Worm (Caenorhabditis elegans) whole organism, mixed stage, embryonic: ENCODE data around the gene Y57G7A.2.

Source experiments
- M03D4.4 ChIP-seq: sonication (generic microtip); optimal IDR thresholded peaks from 2 replicates; lab custom pipeline; 2017; ENCODE audit warnings: mild to moderate bottlenecking, missing genetic modification characterization, missing compliant biosample characterization
- bed-3 ChIP-seq: fragments of 200-800 bp; sonication (Bioruptor generic); optimal IDR thresholded peaks from 3 replicates; lab custom pipeline; 2018; ENCODE audit warnings: mild to moderate bottlenecking, missing genetic modification characterization, moderate library complexity, missing compliant biosample characterization
- ceh-39 ChIP-seq: fragments of 150-350 bp; optimal IDR thresholded peaks from 2 replicates; lab custom pipeline; 2014; ENCODE audit warnings: missing biosample characterization, missing genetic modification characterization
- ceh-43 ChIP-seq: fragments of 200-800 bp; sonication (Bioruptor generic); optimal IDR thresholded peaks from 2 replicates; lab custom pipeline; 2018; ENCODE audit warnings: mild to moderate bottlenecking, missing genetic modification characterization, moderate library complexity, missing compliant biosample characterization
- ceh-83 ChIP-seq: fragments of 200-800 bp; sonication (Bioruptor generic); optimal IDR thresholded peaks from 2 replicates; lab custom pipeline; 2018; ENCODE audit warnings: mild to moderate bottlenecking, missing genetic modification characterization, missing compliant biosample characterization
- ces-1 ChIP-seq: fragments of 150-350 bp; optimal IDR thresholded peaks from 2 replicates; lab custom pipeline; 2014; ENCODE audit warnings: missing biosample characterization, missing genetic modification reagents, missing genetic modification characterization
- cnd-1 ChIP-seq: fragments of 200-800 bp; sonication (Bioruptor generic); optimal IDR thresholded peaks from 2 replicates; lab custom pipeline; 2018; ENCODE audit warnings: mild to moderate bottlenecking, missing genetic modification characterization, missing compliant biosample characterization
- drap-1 ChIP-seq: fragments of 200-800 bp; sonication (Bioruptor generic); optimal IDR thresholded peaks from 3 replicates; lab custom pipeline; 2018; ENCODE audit warnings: mild to moderate bottlenecking, missing genetic modification characterization, missing compliant biosample characterization
- elt-1 ChIP-seq: sonication (generic microtip); optimal IDR thresholded peaks from 2 replicates; lab custom pipeline; 2017; ENCODE audit warnings: missing genetic modification characterization, mild to moderate bottlenecking, missing compliant biosample characterization, antibody characterized with exemption, moderate library complexity, borderline replicate concordance; ENCODE audit not compliant: insufficient read depth
- elt-3 ChIP-seq: fragments of 150-350 bp; optimal IDR thresholded peaks from 2 replicates; lab custom pipeline; 2014; ENCODE audit warnings: missing biosample characterization, missing genetic modification characterization
- flh-1 ChIP-seq: fragments of 200-800 bp; sonication (Bioruptor generic); optimal IDR thresholded peaks from 2 replicates; lab custom pipeline; 2018; ENCODE audit warnings: mild to moderate bottlenecking, missing genetic modification characterization, moderate library complexity, missing compliant biosample characterization
- ham-2 ChIP-seq: fragments of 200-800 bp; sonication (Bioruptor generic); optimal IDR thresholded peaks from 2 replicates; lab custom pipeline; 2018; ENCODE audit warnings: mild to moderate bottlenecking, missing genetic modification characterization, missing compliant biosample characterization
- hlh-1 ChIP-seq: fragments of 150-350 bp; optimal IDR thresholded peaks from 2 replicates; lab custom pipeline; 2014; ENCODE audit warnings: missing biosample characterization, missing genetic modification reagents, missing genetic modification characterization
- lin-13 ChIP-seq: fragments of 150-350 bp; optimal IDR thresholded peaks from 2 replicates; lab custom pipeline; 2014; ENCODE audit warnings: missing biosample characterization, missing genetic modification characterization
- lin-32 ChIP-seq: fragments of 200-800 bp; sonication (Bioruptor generic); optimal IDR thresholded peaks from 2 replicates; lab custom pipeline; 2018; ENCODE audit warnings: mild to moderate bottlenecking, missing genetic modification characterization, missing compliant biosample characterization
- lsy-2 ChIP-seq: fragments of 150-350 bp; optimal IDR thresholded peaks from 2 replicates; lab custom pipeline; 2014; ENCODE audit warnings: missing biosample characterization, missing genetic modification characterization
- mab-5 ChIP-seq: fragments of 150-350 bp; optimal IDR thresholded peaks from 2 replicates; lab custom pipeline; 2014; ENCODE audit warnings: missing biosample characterization, missing genetic modification characterization
- mep-1 ChIP-seq: fragments of 150-350 bp; optimal IDR thresholded peaks from 2 replicates; lab custom pipeline; 2017; ENCODE audit warnings: missing biosample characterization, missing genetic modification reagents, missing genetic modification characterization, inconsistent platforms
- mls-2 ChIP-seq: sonication (generic microtip); optimal IDR thresholded peaks from 2 replicates; lab custom pipeline; 2016; ENCODE audit warnings: mild to moderate bottlenecking, missing genetic modification characterization, moderate library complexity, missing compliant biosample characterization
- nhr-12 ChIP-seq: fragments of 150-350 bp; optimal IDR thresholded peaks from 2 replicates; lab custom pipeline; 2014; ENCODE audit warnings: missing biosample characterization, missing genetic modification characterization
- nhr-2 ChIP-seq: fragments of 150-350 bp; optimal IDR thresholded peaks from 2 replicates; lab custom pipeline; 2014; ENCODE audit warnings: missing biosample characterization, missing genetic modification characterization
- nhr-237 ChIP-seq: fragments of 150-350 bp; optimal IDR thresholded peaks from 2 replicates; lab custom pipeline; 2014; ENCODE audit warnings: missing biosample characterization, missing genetic modification characterization
- nhr-76 ChIP-seq: sonication (generic microtip); optimal IDR thresholded peaks from 2 replicates; lab custom pipeline; 2017; ENCODE audit warnings: missing biosample characterization, missing genetic modification characterization
- pha-4 ChIP-seq: fragments of 150-350 bp; optimal IDR thresholded peaks from 2 replicates; lab custom pipeline; 2018; ENCODE audit warnings: missing biosample characterization, missing genetic modification reagents, missing genetic modification characterization
- sem-2 ChIP-seq: fragments of 200-800 bp; sonication (Bioruptor generic); optimal IDR thresholded peaks from 2 replicates; lab custom pipeline; 2018; ENCODE audit warnings: mild to moderate bottlenecking, missing genetic modification characterization, missing compliant biosample characterization
- snpc-4 ChIP-seq: fragments of 150-350 bp; optimal IDR thresholded peaks from 2 replicates; lab custom pipeline; 2014; ENCODE audit warnings: missing biosample characterization, missing genetic modification characterization
- sptf-1 ChIP-seq: sonication (generic microtip); optimal IDR thresholded peaks from 2 replicates; lab custom pipeline; 2017; ENCODE audit warnings: mild to moderate bottlenecking, missing genetic modification characterization, moderate library complexity, missing compliant biosample characterization
- tbx-8 ChIP-seq: fragments of 200-800 bp; sonication (Bioruptor generic); optimal IDR thresholded peaks from 2 replicates; lab custom pipeline; 2018; ENCODE audit warnings: mild to moderate bottlenecking, missing genetic modification characterization, moderate library complexity, missing compliant biosample characterization
- unc-120 ChIP-seq: sonication (generic microtip); optimal IDR thresholded peaks from 2 replicates; lab custom pipeline; 2017; ENCODE audit warnings: missing genetic modification characterization, missing compliant biosample characterization; ENCODE audit not compliant: poor library complexity, severe bottlenecking
- unc-39 ChIP-seq: fragments of 150-350 bp; optimal IDR thresholded peaks from 2 replicates; lab custom pipeline; 2014; ENCODE audit warnings: missing biosample characterization, missing genetic modification characterization
- unc-62 ChIP-seq: fragments of 150-350 bp; optimal IDR thresholded peaks from 2 replicates; lab custom pipeline; 2014; ENCODE audit warnings: missing biosample characterization, missing genetic modification reagents, missing genetic modification characterization
- zip-8 ChIP-seq: fragments of 150-350 bp; optimal IDR thresholded peaks from 2 replicates; lab custom pipeline; 2014; ENCODE audit warnings: missing biosample characterization, missing genetic modification characterization
- ztf-11 ChIP-seq: fragments of 150-350 bp; optimal IDR thresholded peaks from 2 replicates; lab custom pipeline; 2014; ENCODE audit warnings: missing biosample characterization, missing genetic modification characterization

Gene Y57G7A.2

DNA sequence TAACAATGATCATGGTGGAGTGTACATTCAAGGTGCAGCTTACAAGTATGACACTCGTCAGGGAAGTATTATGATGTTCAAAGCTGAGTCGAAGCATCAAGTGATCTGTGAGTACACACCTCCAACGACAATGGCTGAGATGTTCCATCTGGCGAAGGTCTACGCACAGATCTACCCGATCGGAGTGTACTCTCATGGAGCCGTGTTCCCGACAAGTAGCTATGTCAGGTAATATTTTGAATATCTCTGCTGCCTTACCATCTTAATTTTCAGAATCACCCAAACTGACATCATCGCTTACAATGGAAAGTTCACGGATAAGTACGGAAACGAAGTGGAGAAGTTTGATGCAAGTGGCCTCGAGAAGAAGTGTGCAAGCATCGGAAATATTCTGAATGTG is 39.1 kb upstream of the Y57G7A.2 start:
- TF ChIP-seq ces-1 (GFP tag; lab: Kevin White, UChicago): no peak
- TF ChIP-seq zip-8 (tag; lab: Kevin White, UChicago): no peak
- no peak for TF ChIP-seq ztf-11 (tag; lab: Kevin White, UChicago)
- no peak for TF ChIP-seq sem-2
- TF ChIP-seq unc-62 (GFP tag; lab: Kevin White, UChicago): no peak
- no peak for TF ChIP-seq unc-120 (tag; lab: Kevin White, UChicago)

DNA sequence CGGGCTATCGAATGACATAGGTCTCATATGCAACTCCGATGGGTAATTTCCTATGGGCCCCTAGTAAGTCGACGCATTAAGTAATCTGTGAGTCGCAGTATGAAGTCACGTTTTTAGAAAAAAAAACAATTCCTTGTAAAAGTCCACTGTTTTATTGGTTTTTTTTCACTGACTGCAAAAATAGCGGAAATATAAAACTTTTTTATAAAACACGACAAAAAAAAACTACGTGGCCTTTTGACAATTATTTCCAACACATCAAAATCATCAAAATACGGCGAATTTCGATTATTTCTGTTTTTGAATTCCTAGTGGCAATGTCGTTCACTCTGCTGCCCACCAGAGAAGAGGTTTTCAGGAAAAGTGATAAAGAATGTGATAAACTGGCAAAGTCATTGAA is 37.2 kb upstream of the Y57G7A.2 start, which contains the start of gene clpr-2:
clpr-2 (plus strand) TSS at position 301 of the 400 bp plus-strand sequence.
- TF ChIP-seq lin-32 (GFP tag; lab: Kevin White, UChicago) (no peak), ztf-11 (tag; lab: Kevin White, UChicago) (no peak), mab-5 (tag; lab: Kevin White, UChicago) (no peak), nhr-237 (tag; lab: Kevin White, UChicago) (no peak), snpc-4 (tag; lab: Kevin White, UChicago) (no peak), unc-39 (no peak), ceh-39 (no peak), ceh-43 (GFP tag; lab: Kevin White, UChicago) (no peak), drap-1 (GFP tag; lab: Kevin White, UChicago) (no peak), bed-3 (GFP tag; lab: Kevin White, UChicago) (no peak), hlh-1 (tag; lab: Kevin White, UChicago) (no peak), lsy-2 (tag; lab: Kevin White, UChicago) (no peak), zip-8 (tag; lab: Kevin White, UChicago) (no peak), lin-13 (tag; lab: Kevin White, UChicago) (no peak), ham-2 (GFP tag; lab: Kevin White, UChicago) (no peak), mls-2 (tag; lab: Kevin White, UChicago) (no peak), unc-120 (tag; lab: Kevin White, UChicago) (no peak)

DNA sequence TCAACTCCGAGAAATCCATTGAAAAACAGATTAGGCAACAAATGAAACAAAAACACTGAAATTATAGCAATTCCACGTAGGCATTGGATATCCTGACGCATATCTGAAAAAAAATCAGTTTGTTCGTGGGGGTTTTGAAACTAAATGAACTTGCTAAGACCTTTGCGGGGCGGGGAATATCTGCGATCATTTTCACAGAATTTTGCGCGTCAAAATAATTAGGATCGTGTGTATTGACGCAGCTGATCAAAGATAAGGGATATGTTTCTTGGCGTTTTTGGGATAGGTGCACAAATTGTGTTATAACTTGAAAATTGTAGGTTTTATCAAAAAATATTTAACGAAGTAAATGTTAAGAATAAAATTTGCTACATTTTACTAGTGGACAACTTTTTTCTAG is 29.1 kb upstream of the Y57G7A.2 start, which contains the start of gene oac-30:
oac-30 (minus strand) TSS at position 101 of the 400 bp plus-strand sequence.
- TF ChIP-seq drap-1 (GFP tag; lab: Kevin White, UChicago) (no peak), unc-39 (no peak), ceh-83 (GFP tag; lab: Kevin White, UChicago) (no peak), ceh-39 (no peak), mls-2 (tag; lab: Kevin White, UChicago) (no peak), unc-120 (tag; lab: Kevin White, UChicago) (no peak), nhr-76 (tag; lab: Kevin White, UChicago) (no peak), ceh-43 (GFP tag; lab: Kevin White, UChicago) (no peak), mep-1 (tag; lab: Kevin White, UChicago) (no peak), mab-5 (tag; lab: Kevin White, UChicago) (no peak), nhr-2 (tag; lab: Kevin White, UChicago) (no peak), sem-2 (no peak), ham-2 (GFP tag; lab: Kevin White, UChicago) (no peak), M03D4.4 (tag; lab: Kevin White, UChicago) (no peak)

DNA sequence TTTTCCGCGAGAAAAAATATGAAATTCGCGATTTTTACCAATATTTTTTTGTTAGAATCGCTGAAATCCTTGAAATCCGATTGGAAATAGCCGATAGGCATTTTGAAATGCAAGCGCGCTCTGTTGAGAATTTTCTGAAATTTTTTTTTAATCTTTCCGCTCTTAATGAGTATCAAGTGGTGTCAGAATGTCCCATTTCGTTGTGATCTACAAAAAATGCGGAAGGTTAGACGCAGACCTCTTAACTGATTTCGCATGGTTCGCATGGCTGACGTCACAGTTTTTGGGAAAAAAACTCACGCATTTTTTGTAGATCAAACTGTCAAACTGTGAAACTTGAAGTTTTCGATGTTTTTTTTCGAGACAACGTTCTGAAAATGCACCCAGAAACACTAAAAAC is 24.1 kb upstream of the Y57G7A.2 start, which contains the start of gene srw-66:
srw-66 (minus strand) TSS at position 101 of the 400 bp plus-strand sequence.
- no peak for TF ChIP-seq tbx-8 (GFP tag; lab: Kevin White, UChicago)
- no peak for TF ChIP-seq lin-32 (GFP tag; lab: Kevin White, UChicago)
- no peak for TF ChIP-seq M03D4.4 (tag; lab: Kevin White, UChicago)
- no peak for TF ChIP-seq unc-39
- TF ChIP-seq mab-5 (tag; lab: Kevin White, UChicago): no peak
- no peak for TF ChIP-seq zip-8 (tag; lab: Kevin White, UChicago)
- no peak for TF ChIP-seq cnd-1
- no peak for TF ChIP-seq nhr-237 (tag; lab: Kevin White, UChicago)
- TF ChIP-seq sptf-1 (tag; lab: Kevin White, UChicago): no peak
- TF ChIP-seq ceh-43 (GFP tag; lab: Kevin White, UChicago): no peak
- TF ChIP-seq unc-120 (tag; lab: Kevin White, UChicago): no peak
- no peak for TF ChIP-seq drap-1 (GFP tag; lab: Kevin White, UChicago)

DNA sequence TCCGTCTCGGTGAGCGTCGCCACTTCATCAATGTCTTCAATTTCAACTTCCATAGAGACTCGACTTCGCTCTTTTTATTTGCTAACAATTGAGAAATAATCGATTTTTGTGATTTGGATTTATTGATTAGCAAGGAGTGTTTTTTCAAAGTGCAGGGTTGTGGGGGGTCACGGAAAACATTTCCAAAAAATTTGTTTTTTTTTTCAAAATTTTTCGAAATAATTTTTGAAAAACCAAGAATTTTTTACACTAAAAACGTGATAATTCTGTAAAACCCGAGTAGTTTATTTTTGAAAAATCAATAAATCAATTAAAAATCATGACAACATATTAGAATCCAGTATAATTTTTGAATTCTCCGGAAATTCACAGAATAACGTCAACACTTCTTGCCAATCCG is 20.4 kb upstream of the Y57G7A.2 start, which contains the start of gene Y57G7A.5:
Y57G7A.5 (minus strand) TSS at position 101 of the 400 bp plus-strand sequence.
- no peak for TF ChIP-seq pha-4 (tag; lab: Kevin White, UChicago)
- no peak for TF ChIP-seq mls-2 (tag; lab: Kevin White, UChicago)
- no peak for TF ChIP-seq mep-1 (tag; lab: Kevin White, UChicago)
- TF ChIP-seq drap-1 (GFP tag; lab: Kevin White, UChicago): no peak
- TF ChIP-seq nhr-76 (tag; lab: Kevin White, UChicago): no peak
- TF ChIP-seq M03D4.4 (tag; lab: Kevin White, UChicago): no peak
- TF ChIP-seq ztf-11 (tag; lab: Kevin White, UChicago): no peak
- TF ChIP-seq elt-3: no peak
- no peak for TF ChIP-seq nhr-2 (tag; lab: Kevin White, UChicago)
- no peak for TF ChIP-seq lin-13 (tag; lab: Kevin White, UChicago)
- TF ChIP-seq cnd-1: no peak
- no peak for TF ChIP-seq ceh-39
- TF ChIP-seq unc-39: no peak
- no peak for TF ChIP-seq sem-2
- no peak for TF ChIP-seq flh-1
- no peak for TF ChIP-seq unc-62 (GFP tag; lab: Kevin White, UChicago)
- no peak for TF ChIP-seq zip-8 (tag; lab: Kevin White, UChicago)
- no peak for TF ChIP-seq elt-1 (tag; lab: Kevin White, UChicago)
- TF ChIP-seq nhr-12 (tag; lab: Kevin White, UChicago): no peak
- no peak for TF ChIP-seq ham-2 (GFP tag; lab: Kevin White, UChicago)
